Worm (Caenorhabditis elegans) whole organism, L4 larva: ENCODE measurements around the gene nmy-3.

Source experiments
- D1046.2 ChIP-seq: fragments of 200-800 bp; sonication (Bioruptor generic); IDR thresholded peaks from 2 replicates; pipeline ENCODE4 v1.3.6; 2022; ENCODE audit warnings: missing genetic modification characterization, missing compliant biosample characterization
- F26F4.8 ChIP-seq: fragments of 200-800 bp; sonication (Bioruptor generic); conservative IDR thresholded peaks from 2 replicates; pipeline ENCODE4 v1.3.6; 2022; ENCODE audit warnings: missing genetic modification characterization, missing compliant biosample characterization
- F37D6.2 ChIP-seq: sonication (generic microtip); optimal IDR thresholded peaks from 2 replicates; lab custom pipeline; 2016; ENCODE audit warnings: mild to moderate bottlenecking, missing genetic modification characterization, missing compliant biosample characterization
- F44E2.7 ChIP-seq: fragments of 200-800 bp; sonication (Bioruptor generic); IDR thresholded peaks from 2 replicates; pipeline ENCODE4 v2.1.2; 2022; ENCODE audit warnings: missing genetic modification characterization, missing compliant biosample characterization
- F49E8.2 ChIP-seq: sonication (generic microtip); optimal IDR thresholded peaks from 2 replicates; lab custom pipeline; 2016; ENCODE audit warnings: missing compliant biosample characterization, mild to moderate bottlenecking, missing genetic modification characterization, borderline replicate concordance
- T20F7.1 ChIP-seq: fragments of 200-800 bp; sonication (Bioruptor generic); optimal IDR thresholded peaks from 2 replicates; lab custom pipeline; 2018; ENCODE audit warnings: mild to moderate bottlenecking, missing genetic modification characterization, missing compliant biosample characterization
- T26A8.4 ChIP-seq: fragments of 200-800 bp; sonication (Bioruptor generic); IDR thresholded peaks from 2 replicates; pipeline ENCODE4 v1.3.6; 2022; ENCODE audit warnings: missing genetic modification characterization, missing compliant biosample characterization
- Y105C5A.15 ChIP-seq: fragments of 200-800 bp; sonication (Bioruptor generic); IDR thresholded peaks from 2 replicates; pipeline ENCODE4 v1.3.6; 2022; ENCODE audit warnings: missing genetic modification characterization, missing compliant biosample characterization
- Y5F2A.4 ChIP-seq: fragments of 200-800 bp; sonication (Bioruptor generic); optimal IDR thresholded peaks from 2 replicates; lab custom pipeline; 2018; ENCODE audit warnings: mild to moderate bottlenecking, missing genetic modification characterization, missing compliant biosample characterization
- Y75B8A.6 ChIP-seq: fragments of 200-800 bp; sonication (Bioruptor generic); IDR thresholded peaks from 2 replicates; pipeline ENCODE4 v1.3.6; 2022; ENCODE audit warnings: missing genetic modification reagents, missing genetic modification characterization, missing compliant biosample characterization
- ZK337.2 ChIP-seq: fragments of 200-800 bp; sonication (Bioruptor generic); IDR thresholded peaks from 2 replicates; pipeline ENCODE4 v1.3.6; 2022; ENCODE audit warnings: missing genetic modification reagents, missing genetic modification characterization, missing compliant biosample characterization
- aly-2 ChIP-seq: sonication (generic microtip); optimal IDR thresholded peaks from 2 replicates; lab custom pipeline; 2018; ENCODE audit warnings: missing biosample characterization, missing genetic modification characterization
- ceh-20 ChIP-seq: fragments of 200-800 bp; sonication (Bioruptor generic); IDR thresholded peaks from 2 replicates; pipeline ENCODE4 v1.3.6; 2022; ENCODE audit warnings: missing genetic modification reagents, missing genetic modification characterization, missing compliant biosample characterization
- ceh-28 ChIP-seq: fragments of 150-350 bp; optimal IDR thresholded peaks from 2 replicates; lab custom pipeline; 2014; ENCODE audit warnings: missing biosample characterization, missing genetic modification reagents, missing genetic modification characterization
- ceh-62 ChIP-seq: sonication (generic microtip); optimal IDR thresholded peaks from 2 replicates; lab custom pipeline; 2017; ENCODE audit warnings: missing biosample characterization, missing genetic modification characterization
- ceh-82 ChIP-seq: sonication (generic microtip); optimal IDR thresholded peaks from 2 replicates; lab custom pipeline; 2017; ENCODE audit warnings: missing biosample characterization, missing genetic modification characterization
- daf-16 ChIP-seq, 3 experiments: sonication (generic microtip); optimal IDR thresholded peaks; 2 replicates each; lab custom pipeline; 2016 to 2017; ENCODE audit warnings: missing genetic modification characterization in 3 of 3, missing genetic modification reagents in 3 of 3, mild to moderate bottlenecking in 2 of 3, missing compliant biosample characterization in 2 of 3, missing biosample characterization in 1 of 3, moderate library complexity in 1 of 3
- dmd-6 ChIP-seq: fragments of 200-800 bp; sonication (Bioruptor generic); IDR thresholded peaks from 2 replicates; pipeline ENCODE4 v1.3.6; 2022; ENCODE audit warnings: missing genetic modification reagents, missing genetic modification characterization, missing compliant biosample characterization
- fkh-10 ChIP-seq: fragments of 150-350 bp; optimal IDR thresholded peaks from 2 replicates; lab custom pipeline; 2014; ENCODE audit warnings: missing biosample characterization, missing genetic modification reagents, missing genetic modification characterization
- gei-8 ChIP-seq: fragments of 200-800 bp; sonication (Bioruptor generic); optimal IDR thresholded peaks from 2 replicates; lab custom pipeline; 2018; ENCODE audit warnings: mild to moderate bottlenecking, missing genetic modification characterization, missing compliant biosample characterization
- hlh-11 ChIP-seq: fragments of 200-800 bp; sonication (Bioruptor generic); optimal IDR thresholded peaks from 2 replicates; lab custom pipeline; 2018; ENCODE audit warnings: mild to moderate bottlenecking, missing genetic modification characterization, missing compliant biosample characterization
- hmg-1.1 ChIP-seq: fragments of 200-800 bp; sonication (Bioruptor generic); IDR thresholded peaks from 2 replicates; pipeline ENCODE4 v1.3.6; 2022; ENCODE audit warnings: missing genetic modification reagents, missing genetic modification characterization, missing compliant biosample characterization
- jun-1 ChIP-seq: fragments of 150-350 bp; optimal IDR thresholded peaks from 2 replicates; lab custom pipeline; 2014; ENCODE audit warnings: missing biosample characterization, missing genetic modification reagents, missing genetic modification characterization
- lin-1 ChIP-seq: fragments of 200-800 bp; sonication (Bioruptor generic); IDR thresholded peaks from 2 replicates; pipeline ENCODE4 v1.3.6; 2022; ENCODE audit warnings: missing genetic modification reagents, missing genetic modification characterization, missing compliant biosample characterization
- lin-15B ChIP-seq: fragments of 150-350 bp; sonication (generic microtip); optimal IDR thresholded peaks from 3 replicates; lab custom pipeline; 2014; ENCODE audit warnings: missing biosample characterization, missing genetic modification characterization
- lin-29 ChIP-seq: fragments of 200-800 bp; sonication (Bioruptor generic); IDR thresholded peaks from 2 replicates; pipeline ENCODE4 v1.3.6; 2022; ENCODE audit warnings: missing genetic modification reagents, missing genetic modification characterization, missing compliant biosample characterization
- lsy-2 ChIP-seq, 2 experiments: fragments of 150-350 bp in 1 of 2; sonication (generic microtip) in 1 of 2; optimal IDR thresholded peaks; 2 replicates each; lab custom pipeline; 2014 to 2017; ENCODE audit warnings: missing biosample characterization in 2 of 2, missing genetic modification characterization in 2 of 2
- mdl-1 ChIP-seq, 2 experiments: fragments of 150-350 bp in 1 of 2; sonication (generic microtip) in 1 of 2; optimal IDR thresholded peaks; 2 replicates each; lab custom pipeline; 2014 to 2017; ENCODE audit warnings: missing biosample characterization in 2 of 2, missing genetic modification characterization in 2 of 2
- mdt-29 ChIP-seq: fragments of 200-800 bp; sonication (Bioruptor generic); IDR thresholded peaks from 2 replicates; pipeline ENCODE4 v1.3.6; 2022; ENCODE audit warnings: missing genetic modification reagents, missing genetic modification characterization, missing compliant biosample characterization
- mes-2 ChIP-seq: sonication (generic microtip); optimal IDR thresholded peaks from 2 replicates; lab custom pipeline; 2016; ENCODE audit warnings: missing genotype, mild to moderate bottlenecking, missing genetic modification characterization, missing compliant biosample characterization; ENCODE audit not compliant: poor library complexity, severe bottlenecking
- nhr-25 ChIP-seq: sonication (generic microtip); optimal IDR thresholded peaks from 2 replicates; lab custom pipeline; 2017; ENCODE audit warnings: missing genetic modification characterization, mild to moderate bottlenecking, missing compliant biosample characterization, antibody characterized with exemption, moderate library complexity, borderline replicate concordance; ENCODE audit not compliant: insufficient read depth
- nhr-28 ChIP-seq: fragments of 150-350 bp; optimal IDR thresholded peaks from 2 replicates; lab custom pipeline; 2014; ENCODE audit warnings: missing biosample characterization, missing genetic modification characterization
- nhr-41 ChIP-seq: fragments of 200-800 bp; sonication (Bioruptor generic); IDR thresholded peaks from 2 replicates; pipeline ENCODE4 v1.3.6; 2022; ENCODE audit warnings: missing genetic modification reagents, missing genetic modification characterization, missing compliant biosample characterization
- nhr-42 ChIP-seq: fragments of 200-800 bp; sonication (Bioruptor generic); IDR thresholded peaks from 2 replicates; pipeline ENCODE4 v1.3.6; 2022; ENCODE audit warnings: missing genetic modification characterization, missing compliant biosample characterization
- nhr-48 ChIP-seq: sonication (generic microtip); optimal IDR thresholded peaks from 2 replicates; lab custom pipeline; 2016; ENCODE audit warnings: mild to moderate bottlenecking, missing genetic modification characterization, missing compliant biosample characterization
- nhr-77 ChIP-seq: fragments of 150-350 bp; optimal IDR thresholded peaks from 2 replicates; lab custom pipeline; 2014; ENCODE audit warnings: missing biosample characterization, missing genetic modification characterization
- php-3 ChIP-seq: fragments of 200-800 bp; sonication (Bioruptor generic); IDR thresholded peaks from 2 replicates; pipeline ENCODE4 v1.3.6; 2022; ENCODE audit warnings: missing genetic modification reagents, missing genetic modification characterization, missing compliant biosample characterization
- pqm-1 ChIP-seq: sonication (generic microtip); optimal IDR thresholded peaks from 2 replicates; lab custom pipeline; 2017; ENCODE audit warnings: missing biosample characterization, missing genetic modification characterization
- snpc-1.2 ChIP-seq: fragments of 200-800 bp; sonication (Bioruptor generic); IDR thresholded peaks from 2 replicates; pipeline ENCODE4 v1.3.6; 2022; ENCODE audit warnings: missing genetic modification reagents, missing genetic modification characterization, missing compliant biosample characterization
- tag-97 ChIP-seq: fragments of 200-800 bp; sonication (Bioruptor generic); IDR thresholded peaks from 2 replicates; pipeline ENCODE4 v1.3.6; 2022; ENCODE audit warnings: missing genetic modification characterization, missing compliant biosample characterization
- unc-130 ChIP-seq: sonication (generic microtip); optimal IDR thresholded peaks from 2 replicates; lab custom pipeline; 2016; ENCODE audit warnings: missing genetic modification reagents, missing genetic modification characterization, missing compliant biosample characterization
- vab-7 ChIP-seq: fragments of 200-800 bp; sonication (Bioruptor generic); IDR thresholded peaks from 2 replicates; pipeline ENCODE4 v1.3.6; 2022; ENCODE audit warnings: missing genetic modification reagents, missing genetic modification characterization, missing compliant biosample characterization
- zag-1 ChIP-seq: fragments of 150-350 bp; optimal IDR thresholded peaks from 2 replicates; lab custom pipeline; 2014; ENCODE audit warnings: missing biosample characterization, missing genetic modification characterization

nmy-3 gene

ce11 chrIV:9300127-9300526, 25.8 kb downstream of the nmy-3 start, which contains the start of gene F49C12.3:
F49C12.3 (plus strand) TSS chrIV:9300427.
- TF ChIP-seq Y75B8A.6 (GFP tag; lab: Robert Waterston, UW) (no peak), lin-29 (GFP tag; lab: Robert Waterston, UW) (no peak), D1046.2 (GFP tag; lab: Robert Waterston, UW) (no peak), F44E2.7 (GFP tag; lab: Robert Waterston, UW) (no peak), T26A8.4 (GFP tag; lab: Robert Waterston, UW) (no peak), mes-2 (no peak), hmg-1.1 (GFP tag; lab: Robert Waterston, UW) (no peak), mdt-29 (GFP tag; lab: Robert Waterston, UW) (no peak), Y5F2A.4 (GFP tag; lab: Kevin White, UChicago) (no peak), nhr-25 (tag; lab: Kevin White, UChicago) (no peak), F37D6.2 (no peak), ZK337.2 (GFP tag; lab: Robert Waterston, UW) (no peak), ceh-62 (tag; lab: Kevin White, UChicago) (no peak), fkh-10 (GFP tag; lab: Kevin White, UChicago) (no peak)

DNA sequence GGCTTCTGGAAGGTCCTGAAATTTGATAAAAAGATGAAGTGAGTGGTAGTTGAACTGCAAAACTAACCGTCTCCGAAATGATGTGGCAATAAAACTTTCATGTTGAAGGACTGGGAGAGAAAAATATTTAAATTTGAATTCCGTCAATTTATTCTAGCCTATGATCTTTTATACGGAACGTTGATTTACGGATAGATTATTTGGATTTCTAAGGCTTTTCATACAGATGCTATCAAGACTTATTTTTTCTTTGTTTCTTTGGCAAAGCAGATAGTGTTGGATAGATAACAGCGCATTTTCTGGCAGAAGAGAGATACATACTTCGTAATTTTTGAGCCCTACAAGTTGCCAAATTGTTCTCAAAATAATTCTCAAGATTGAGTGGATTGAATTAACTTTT, 29.7 kb downstream of the nmy-3 start, which contains the start of gene F49C12.4:
Gene F49C12.4 (minus strand): TSS at position 101 of the 400 bp plus-strand sequence.
- TF ChIP-seq unc-130 (GFP tag; lab: Kevin White, UChicago) (no peak), F44E2.7 (GFP tag; lab: Robert Waterston, UW) (no peak), ceh-28 (tag; lab: Kevin White, UChicago) (no peak), nhr-42 (no peak), zag-1 (tag; lab: Kevin White, UChicago) (no peak)

- TF ChIP-seq F44E2.7 (GFP tag; lab: Robert Waterston, UW) (no peak), aly-2 (tag; lab: Kevin White, UChicago) (no peak), vab-7 (GFP tag; lab: Robert Waterston, UW) (no peak), gei-8 (GFP tag; lab: Kevin White, UChicago) (no peak), F49E8.2 (no peak)
Observed at ce11 chrIV:9304617-9305016, 30.3 kb downstream of the nmy-3 start, which contains the start of gene F49C12.5. F49C12.5 (plus strand) TSS chrIV:9304917.

DNA sequence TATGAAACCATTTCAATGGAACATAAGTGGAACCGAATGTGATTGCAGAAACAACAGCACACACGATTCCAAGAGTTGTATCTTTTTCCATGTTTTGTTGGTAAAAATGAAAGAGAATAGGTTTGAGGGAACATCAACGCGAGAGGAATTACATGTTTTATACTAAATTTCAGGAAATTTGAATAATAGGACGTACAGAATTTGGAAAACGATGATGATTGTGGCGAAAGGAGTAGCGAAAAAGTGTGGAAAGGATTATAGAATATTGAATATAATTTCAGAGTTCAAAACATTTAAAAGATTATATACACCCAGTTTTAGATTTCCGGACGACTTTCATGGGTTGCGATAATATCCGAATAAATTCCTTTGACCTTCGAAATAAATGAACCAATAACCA, 34.7 kb downstream of the nmy-3 start, which contains the start of gene F49C12.6:
Gene F49C12.6 (minus strand): TSS at position 101 of the 400 bp plus-strand sequence.
- no peak for TF ChIP-seq F26F4.8 (GFP tag; lab: Robert Waterston, UW)
- no peak for TF ChIP-seq lin-15B (tag; lab: Kevin White, UChicago)
- TF ChIP-seq snpc-1.2 (GFP tag; lab: Robert Waterston, UW): no peak
- TF ChIP-seq Y105C5A.15 (GFP tag; lab: Robert Waterston, UW): no peak
- TF ChIP-seq nhr-41: no peak
- no peak for TF ChIP-seq ceh-82 (tag; lab: Kevin White, UChicago)
- TF ChIP-seq nhr-48 (tag; lab: Kevin White, UChicago): no peak

DNA sequence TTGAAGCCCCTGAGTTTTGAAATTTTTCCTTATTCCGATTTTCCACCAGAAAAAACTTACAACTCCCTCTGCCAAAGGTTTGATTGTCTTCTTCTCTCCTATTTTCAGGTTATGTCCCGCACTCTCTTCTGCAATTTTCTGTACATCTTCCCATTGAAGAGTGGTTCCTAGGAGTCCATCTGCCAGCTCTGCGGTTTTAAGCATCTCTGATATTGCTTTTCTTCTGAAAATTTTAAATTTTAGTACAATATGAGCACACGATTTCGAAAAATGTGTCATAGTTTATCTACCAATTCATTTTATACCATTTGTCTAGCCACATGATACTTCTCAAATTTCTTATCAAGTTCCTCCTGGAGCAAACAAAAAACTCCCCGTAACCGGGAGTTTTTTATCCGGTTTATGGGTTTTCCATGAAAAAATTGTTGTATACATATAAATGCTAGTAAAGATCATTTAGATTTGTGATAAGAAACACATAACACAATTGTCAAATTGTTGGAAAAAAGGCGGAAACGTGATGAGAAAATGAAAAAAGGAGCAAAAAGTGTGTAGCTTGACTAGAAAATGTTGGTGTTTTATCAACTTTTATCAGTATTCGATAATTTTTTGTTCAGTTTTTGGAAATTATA, 36.8 kb downstream of the nmy-3 start:
- TF ChIP-seq nhr-28: peak; percentile 71
- TF ChIP-seq jun-1 (tag; lab: Kevin White, UChicago): no peak
- no peak for TF ChIP-seq ceh-20 (GFP tag; lab: Robert Waterston, UW)
- TF ChIP-seq dmd-6 (GFP tag; lab: Robert Waterston, UW): no peak; the same call in none of the 2 replicates
- peak; percentile 44 for TF ChIP-seq pqm-1 (tag; lab: Kevin White, UChicago)
- no peak for TF ChIP-seq tag-97 (GFP tag; lab: Robert Waterston, UW)
- TF ChIP-seq F49E8.2: no peak
- TF ChIP-seq nhr-77 (tag; lab: Kevin White, UChicago): peak; percentile 74
- TF ChIP-seq lsy-2 (tag; optimal IDR thresholded peaks at IDR 0.05; lab: Kevin White, UChicago): no peak
- TF ChIP-seq aly-2 (tag; lab: Kevin White, UChicago): no peak
- TF ChIP-seq daf-16 (GFP tag; optimal IDR thresholded peaks at IDR 0.05; lab: Kevin White, UChicago): no peak
- TF ChIP-seq daf-16 (tag; optimal IDR thresholded peaks at IDR 0.05; lab: Kevin White, UChicago): peak; percentile 62
- TF ChIP-seq T20F7.1 (GFP tag; lab: Kevin White, UChicago): peak; percentile 13
- TF ChIP-seq php-3 (GFP tag; lab: Robert Waterston, UW): 0 out of 2 replicates have a peak, but pooled peaks have one; percentile 32
- peak; percentile 57 for TF ChIP-seq hlh-11 (tag; lab: Kevin White, UChicago)
- TF ChIP-seq mdl-1 (tag; optimal IDR thresholded peaks at IDR 0.05; lab: Kevin White, UChicago): peak in 1 of 2 experiments; percentile 43
- TF ChIP-seq lin-1 (GFP tag; lab: Robert Waterston, UW): peak; percentile 20; the same call in 1 of the 2 replicates
